Worm (Caenorhabditis elegans): ENCODE results near the gene lys-8.
A peak's percentile ranks its signal among the peaks of the same experiment; 100 is the strongest.

lys-8 gene

ce11 chrII:5577060-5577459, 8.9 kb upstream of the lys-8 start (continued):
- TF ChIP-seq blmp-1 (tag; optimal IDR thresholded peaks at IDR 0.05): peak; percentile 20
- TF ChIP-seq ama-1 (optimal IDR thresholded peaks at IDR 0.05): no peak

- TF ChIP-seq sup-37 (GFP tag; optimal IDR thresholded peaks at IDR 0.05): no peak
- no peak for TF ChIP-seq unc-130 (tag; optimal IDR thresholded peaks at IDR 0.05)
- no peak for TF ChIP-seq egl-13 (tag; optimal IDR thresholded peaks at IDR 0.05)
- TF ChIP-seq nhr-85 (tag): no peak
- no peak for TF ChIP-seq lin-14 (GFP tag; optimal IDR thresholded peaks at IDR 0.05)
- TF ChIP-seq nhr-11 (tag; optimal IDR thresholded peaks at IDR 0.05): no peak
Measured at ce11 chrII:5578035-5578434, 7.9 kb upstream of the lys-8 start, which contains the start of gene T25E4.1. Gene T25E4.1 (plus strand): TSS chrII:5578335.

- TF ChIP-seq ceh-82 (tag; optimal IDR thresholded peaks at IDR 0.05): no peak
- TF ChIP-seq ets-5 (GFP tag; IDR thresholded peaks at IDR 0.05): no peak
- no peak for TF ChIP-seq zip-4 (GFP tag; optimal IDR thresholded peaks at IDR 0.05)
- TF ChIP-seq sptf-1 (tag; optimal IDR thresholded peaks at IDR 0.05): no peak
Measured at ce11 chrII:5578714-5579113, 7.3 kb upstream of the lys-8 start.

ce11 chrII:5579236-5579635, 6.7 kb upstream of the lys-8 start:
- TF ChIP-seq nhr-84 (tag; optimal IDR thresholded peaks at IDR 0.05) (no peak), lin-13 (GFP tag; optimal IDR thresholded peaks at IDR 0.05) (no peak), aly-2 (tag; optimal IDR thresholded peaks at IDR 0.05) (no peak), ceh-63 (GFP tag; optimal IDR thresholded peaks at IDR 0.05) (no peak), fos-1 (tag; optimal IDR thresholded peaks at IDR 0.05) (no peak), nhr-237 (tag; optimal IDR thresholded peaks at IDR 0.05) (no peak), efl-3 (GFP tag; optimal IDR thresholded peaks at IDR 0.05) (no peak), unc-62 (GFP tag; optimal IDR thresholded peaks at IDR 0.05) (no peak), blmp-1 (tag; optimal IDR thresholded peaks at IDR 0.05) (no peak), snu-23 (GFP tag; optimal IDR thresholded peaks at IDR 0.05) (no peak), fkh-10 (GFP tag; optimal IDR thresholded peaks at IDR 0.05) (no peak), efl-1 (optimal IDR thresholded peaks at IDR 0.05) (no peak), efl-1 (GFP tag; optimal IDR thresholded peaks at IDR 0.05 in 1 of 2) (no peak), egl-27 (tag; optimal IDR thresholded peaks at IDR 0.05) (no peak), unc-86 (tag; optimal IDR thresholded peaks at IDR 0.05) (no peak)

ce11 chrII:5582309-5582708, 3.7 kb upstream of the lys-8 start, which contains the start of gene T25E4.2:
Gene T25E4.2 (minus strand): TSS chrII:5582409.
- no peak for TF ChIP-seq rnt-1 (tag; optimal IDR thresholded peaks at IDR 0.05)
- no peak for TF ChIP-seq ztf-4 (tag; optimal IDR thresholded peaks at IDR 0.05)
- TF ChIP-seq fkh-8 (tag; optimal IDR thresholded peaks at IDR 0.05): no peak
- no peak for TF ChIP-seq nhr-77 (tag; optimal IDR thresholded peaks at IDR 0.05)
- TF ChIP-seq lin-35 (GFP tag; optimal IDR thresholded peaks at IDR 0.05): no peak
- no peak for TF ChIP-seq nhr-28 (tag; optimal IDR thresholded peaks at IDR 0.05)
- TF ChIP-seq pqm-1 (tag; optimal IDR thresholded peaks at IDR 0.05): no peak
- no peak for TF ChIP-seq zip-4 (GFP tag; optimal IDR thresholded peaks at IDR 0.05)
- no peak for TF ChIP-seq nhr-20 (tag; optimal IDR thresholded peaks at IDR 0.05)
- TF ChIP-seq sox-4 (tag; optimal IDR thresholded peaks at IDR 0.05): no peak
- TF ChIP-seq aha-1 (tag; optimal IDR thresholded peaks at IDR 0.05): no peak
- TF ChIP-seq nhr-71 (tag; optimal IDR thresholded peaks at IDR 0.05): no peak
- no peak for TF ChIP-seq nhr-12 (tag; optimal IDR thresholded peaks at IDR 0.05)
- no peak for TF ChIP-seq dsc-1 (tag; optimal IDR thresholded peaks at IDR 0.05)
- TF ChIP-seq snu-23 (GFP tag; optimal IDR thresholded peaks at IDR 0.05): no peak
- TF ChIP-seq egl-27 (tag; optimal IDR thresholded peaks at IDR 0.05): no peak
- TF ChIP-seq mdl-1 (tag; optimal IDR thresholded peaks at IDR 0.05): no peak
- no peak for TF ChIP-seq mep-1 (tag; optimal IDR thresholded peaks at IDR 0.05)
- TF ChIP-seq zag-1 (tag; optimal IDR thresholded peaks at IDR 0.05): no peak
